Fruit fly (Drosophila melanogaster): ENCODE results near the gene Tg.

Tg gene

DNA sequence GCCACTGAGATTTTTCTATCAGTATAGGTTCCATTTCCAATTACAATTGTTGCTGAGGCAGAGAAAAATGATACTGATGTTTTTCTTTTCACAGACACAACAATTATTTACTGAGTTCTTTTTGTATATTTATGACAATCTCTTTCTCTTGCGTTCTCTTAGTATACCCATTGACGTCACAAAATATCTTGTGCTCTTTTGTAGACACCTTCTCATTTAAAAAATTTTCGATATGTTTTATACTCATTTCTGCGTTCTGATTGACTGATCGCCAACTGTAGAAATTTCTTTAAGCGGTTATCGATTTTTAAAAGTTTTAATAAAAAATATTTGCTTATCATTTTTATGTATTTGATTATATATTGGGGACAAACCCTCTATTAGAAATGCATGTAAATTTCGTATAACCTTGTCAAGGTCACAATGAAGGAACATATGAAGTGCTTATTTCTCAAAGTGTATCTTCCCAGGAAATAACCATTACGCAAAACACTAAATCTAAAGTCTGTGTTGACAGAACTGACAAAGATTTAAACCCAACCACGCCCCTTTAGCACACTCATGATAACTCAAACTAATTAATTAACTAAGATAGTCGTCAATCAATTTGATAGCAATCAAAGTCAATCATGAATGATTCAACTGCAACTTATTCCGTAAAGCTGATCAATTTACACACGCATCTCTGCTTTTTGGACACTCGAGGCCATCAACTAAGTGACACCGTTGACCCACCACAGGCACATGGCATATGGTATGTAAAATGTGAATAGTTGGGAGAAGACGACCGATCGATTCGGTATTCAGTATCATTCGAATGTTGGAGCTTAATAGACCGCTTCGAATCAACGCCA, at the start of gene Tg, which contains the start of gene Glyat:
Gene Tg (plus strand): TSS at position 804 of the 854 bp plus-strand sequence.
Gene Glyat (minus strand): TSS at position 51 of the 854 bp plus-strand sequence.
- TF ChIP-seq h (optimal IDR thresholded peaks at IDR 0.05) = no peak
- TF ChIP-seq ttk (optimal IDR thresholded peaks at IDR 0.05) = no peak
- no peak for TF ChIP-seq psq (optimal IDR thresholded peaks at IDR 0.05)
- no peak for TF ChIP-seq Myc (optimal IDR thresholded peaks at IDR 0.05)
- no peak for TF ChIP-seq Sin3A (optimal IDR thresholded peaks at IDR 0.05)
- no peak for TF ChIP-seq insv (optimal IDR thresholded peaks at IDR 0.05)

DNA sequence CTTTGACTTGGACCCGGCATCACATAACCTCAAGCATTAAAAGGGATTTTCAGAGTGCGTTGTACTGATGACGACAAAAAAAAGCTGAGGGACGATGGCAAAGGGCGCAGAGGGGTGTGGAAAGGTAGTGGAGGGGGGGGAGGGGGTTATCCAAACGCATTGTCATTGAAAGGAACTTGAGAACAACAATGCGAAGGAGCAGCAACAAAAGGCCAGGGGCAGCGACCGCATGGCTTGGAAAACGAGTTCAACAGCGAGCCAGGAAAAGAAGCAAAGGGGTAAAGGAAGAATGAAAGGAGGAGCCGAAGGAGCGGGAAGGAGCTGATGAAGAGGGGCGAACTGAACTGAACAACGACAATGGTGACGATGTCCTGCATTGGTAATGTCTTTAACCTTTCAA, 49.0 kb upstream of the Tg start:
- TF ChIP-seq insv (optimal IDR thresholded peaks at IDR 0.05) = no peak
- no peak for TF ChIP-seq Sin3A (optimal IDR thresholded peaks at IDR 0.05)
- no peak for TF ChIP-seq Myc (optimal IDR thresholded peaks at IDR 0.05)
- TF ChIP-seq psq (optimal IDR thresholded peaks at IDR 0.05) = no peak
- no peak for TF ChIP-seq ttk (optimal IDR thresholded peaks at IDR 0.05)
- no peak for TF ChIP-seq h (optimal IDR thresholded peaks at IDR 0.05)

DNA sequence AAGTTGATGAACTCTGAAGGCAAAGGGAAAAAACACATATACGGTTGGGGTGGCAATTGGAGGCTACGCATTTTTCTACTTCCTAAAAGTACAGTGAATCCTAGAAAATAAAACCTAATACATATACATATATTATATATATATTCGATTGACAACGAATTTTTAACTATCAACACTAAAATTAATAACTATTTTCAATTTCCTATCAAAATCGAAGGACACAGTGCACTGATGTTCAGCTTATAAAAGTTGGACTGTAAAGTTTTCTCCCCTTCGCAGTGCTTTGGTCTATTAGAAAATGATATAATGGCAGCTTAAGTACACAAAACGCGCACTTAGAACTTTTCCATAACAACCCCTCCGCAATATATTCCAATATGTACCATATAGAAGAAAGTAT, 48.3 kb upstream of the Tg start:
- no peak for TF ChIP-seq Sin3A (optimal IDR thresholded peaks at IDR 0.05)
- no peak for TF ChIP-seq insv (optimal IDR thresholded peaks at IDR 0.05)
- TF ChIP-seq h (optimal IDR thresholded peaks at IDR 0.05) = no peak
- TF ChIP-seq Myc (optimal IDR thresholded peaks at IDR 0.05) = no peak
- no peak for TF ChIP-seq psq (optimal IDR thresholded peaks at IDR 0.05)
- no peak for TF ChIP-seq ttk (optimal IDR thresholded peaks at IDR 0.05)

DNA sequence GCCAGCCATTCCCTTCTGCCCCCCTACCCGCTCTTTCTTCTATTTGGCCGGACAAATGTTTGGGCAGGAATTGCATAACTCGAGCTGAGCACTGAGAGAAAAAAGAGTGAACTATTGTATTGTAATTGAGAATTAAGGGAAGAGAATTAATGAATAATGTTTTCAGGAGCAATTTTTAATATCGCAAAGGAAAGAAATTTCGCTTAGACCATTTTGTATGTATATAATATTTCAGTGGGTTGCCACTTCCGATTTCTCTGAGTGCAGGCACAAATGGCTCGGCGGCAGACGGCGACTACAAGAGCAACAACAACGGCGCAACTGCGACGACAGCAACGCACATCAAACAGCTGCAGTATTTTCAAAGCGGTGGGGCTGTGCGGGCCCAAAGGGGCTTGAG, 46.6 kb upstream of the Tg start:
- TF ChIP-seq Myc (optimal IDR thresholded peaks at IDR 0.05) (no peak), h (optimal IDR thresholded peaks at IDR 0.05) (no peak), ttk (optimal IDR thresholded peaks at IDR 0.05) (no peak), insv (optimal IDR thresholded peaks at IDR 0.05) (no peak), Sin3A (optimal IDR thresholded peaks at IDR 0.05) (no peak), psq (optimal IDR thresholded peaks at IDR 0.05) (no peak)

DNA sequence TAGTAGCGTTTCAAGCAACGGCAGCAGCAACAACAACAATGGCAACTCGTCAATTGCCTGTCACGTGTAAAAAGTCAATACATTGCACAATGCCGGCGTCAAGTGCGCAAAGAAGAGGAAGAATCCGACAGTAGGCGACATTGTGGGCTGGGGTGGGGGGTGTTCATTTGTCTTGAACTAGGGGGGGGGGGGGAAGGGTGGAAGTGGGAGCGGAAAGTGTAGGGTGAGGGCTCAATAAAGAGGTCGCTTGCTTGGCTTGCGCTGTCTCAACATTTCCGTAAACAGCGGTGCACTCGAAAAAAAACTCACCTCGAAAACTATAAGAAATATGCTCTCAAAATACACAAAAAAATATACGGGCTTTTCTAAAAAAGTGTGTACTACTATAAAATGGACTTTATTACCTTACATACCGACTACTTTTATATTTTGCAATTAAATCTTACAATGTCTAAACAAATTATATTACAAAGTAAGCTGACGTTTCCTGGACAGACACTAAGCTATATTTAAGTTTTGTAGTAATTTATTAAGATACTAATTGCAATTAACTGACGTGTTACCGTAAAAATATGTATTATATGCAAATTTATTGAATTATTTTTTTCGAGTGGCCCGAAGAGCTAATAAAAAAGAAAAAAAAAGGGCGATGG, 45.3 kb upstream of the Tg start:
- no peak for TF ChIP-seq Myc (optimal IDR thresholded peaks at IDR 0.05)
- no peak for TF ChIP-seq ttk (optimal IDR thresholded peaks at IDR 0.05)
- TF ChIP-seq psq (optimal IDR thresholded peaks at IDR 0.05) = no peak
- no peak for TF ChIP-seq Sin3A (optimal IDR thresholded peaks at IDR 0.05)
- no peak for TF ChIP-seq h (optimal IDR thresholded peaks at IDR 0.05)
- no peak for TF ChIP-seq insv (optimal IDR thresholded peaks at IDR 0.05)

DNA sequence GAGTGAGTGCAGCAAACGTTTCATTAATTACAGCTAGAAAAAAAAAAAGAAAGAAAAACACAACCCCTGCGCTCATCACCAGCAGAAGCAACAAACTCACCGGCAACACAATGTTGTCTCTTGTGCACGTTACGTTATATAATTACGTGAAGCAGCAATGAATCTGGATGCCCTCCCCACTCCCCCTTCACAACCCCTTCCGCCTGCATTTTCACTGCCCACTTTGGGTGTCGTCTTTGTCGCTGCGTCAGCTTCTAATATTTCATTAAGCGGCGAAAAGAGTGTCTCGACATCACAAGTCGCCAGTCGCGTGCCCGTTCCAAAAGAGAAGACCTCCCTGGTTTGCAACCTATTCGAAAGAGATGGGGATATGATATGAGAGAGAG, 44.8 kb upstream of the Tg start:
- TF ChIP-seq insv (optimal IDR thresholded peaks at IDR 0.05) (no peak), h (optimal IDR thresholded peaks at IDR 0.05) (no peak), Myc (optimal IDR thresholded peaks at IDR 0.05) (no peak), Sin3A (optimal IDR thresholded peaks at IDR 0.05) (no peak), ttk (optimal IDR thresholded peaks at IDR 0.05) (no peak)

DNA sequence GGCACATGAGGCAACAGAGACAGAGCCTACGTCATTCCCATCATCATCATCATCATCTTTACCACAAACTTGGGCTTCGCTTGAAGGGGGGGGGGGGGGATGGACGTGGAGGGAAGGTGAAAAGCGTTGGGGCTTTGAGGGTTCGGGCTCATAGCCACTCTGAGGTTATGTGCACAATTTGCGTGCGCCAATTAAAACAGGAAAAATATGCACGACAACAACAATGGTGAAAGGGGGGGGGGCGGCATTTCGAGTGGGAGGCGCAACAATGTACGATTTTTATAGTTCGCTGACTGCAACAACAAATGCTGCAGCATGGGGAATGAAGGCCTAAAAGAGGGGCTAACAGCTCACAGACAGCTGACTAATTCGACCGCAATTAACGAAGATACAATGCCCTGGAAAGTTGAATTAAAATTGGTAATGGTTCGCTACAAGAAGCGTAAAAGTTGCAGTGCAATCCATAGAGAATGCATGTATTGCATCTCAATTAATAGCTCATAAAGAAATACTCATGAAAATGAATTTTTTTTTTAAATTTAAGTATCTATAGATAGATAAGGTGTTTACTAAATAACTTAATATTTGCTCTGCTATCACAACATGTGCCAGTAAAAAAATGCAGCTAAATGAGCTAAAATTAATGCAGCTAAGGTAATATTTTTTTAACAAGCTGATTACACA, 44.2 kb upstream of the Tg start:
- TF ChIP-seq psq (optimal IDR thresholded peaks at IDR 0.05) = no peak
- TF ChIP-seq Myc (optimal IDR thresholded peaks at IDR 0.05) = no peak
- TF ChIP-seq Sin3A (optimal IDR thresholded peaks at IDR 0.05) = no peak
- no peak for TF ChIP-seq insv (optimal IDR thresholded peaks at IDR 0.05)
- no peak for TF ChIP-seq h (optimal IDR thresholded peaks at IDR 0.05)
- TF ChIP-seq ttk (optimal IDR thresholded peaks at IDR 0.05) = no peak

DNA sequence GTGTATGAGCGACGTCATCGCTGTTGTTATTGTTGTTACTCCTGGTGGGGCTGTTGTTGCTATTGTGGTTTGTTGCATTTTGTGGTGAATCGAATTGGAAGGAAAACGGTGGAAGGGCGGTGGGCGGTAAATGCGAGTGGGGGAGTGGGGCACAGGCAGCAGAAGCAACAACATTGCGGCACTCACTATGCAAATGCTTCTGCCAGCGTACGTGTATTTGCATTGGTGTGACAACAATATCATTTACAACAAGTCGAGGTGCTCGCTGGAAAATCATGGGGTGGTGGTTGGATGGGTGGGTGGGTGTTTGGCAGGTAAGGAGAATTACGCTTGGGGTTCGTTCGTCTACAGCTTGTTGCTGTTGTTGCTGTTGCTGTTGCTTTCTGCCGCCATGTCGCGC, 43.6 kb upstream of the Tg start:
- no peak for TF ChIP-seq psq (optimal IDR thresholded peaks at IDR 0.05)
- no peak for TF ChIP-seq ttk (optimal IDR thresholded peaks at IDR 0.05)
- no peak for TF ChIP-seq Myc (optimal IDR thresholded peaks at IDR 0.05)
- no peak for TF ChIP-seq h (optimal IDR thresholded peaks at IDR 0.05)
- TF ChIP-seq insv (optimal IDR thresholded peaks at IDR 0.05) = no peak
- no peak for TF ChIP-seq Sin3A (optimal IDR thresholded peaks at IDR 0.05)

DNA sequence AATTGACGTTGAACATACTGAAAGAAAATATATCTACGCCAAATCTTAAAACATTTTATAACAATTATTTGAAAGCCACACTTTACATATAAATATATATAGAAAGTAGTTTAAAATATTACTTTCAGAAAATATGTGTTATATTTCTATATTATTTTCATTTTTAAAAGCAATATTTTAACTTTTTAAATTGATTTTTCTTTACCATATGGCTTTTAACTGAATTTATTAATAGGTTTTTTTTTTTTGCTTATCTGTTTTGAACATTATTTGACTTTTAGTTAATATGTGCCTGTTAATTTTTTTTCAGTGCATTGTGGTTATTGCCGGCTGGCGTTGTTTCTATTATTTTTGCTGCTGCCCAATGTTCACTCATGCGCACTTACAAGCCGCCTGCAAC, 43.2 kb upstream of the Tg start:
- TF ChIP-seq h (optimal IDR thresholded peaks at IDR 0.05) (no peak), Sin3A (optimal IDR thresholded peaks at IDR 0.05) (no peak), insv (optimal IDR thresholded peaks at IDR 0.05) (no peak), psq (optimal IDR thresholded peaks at IDR 0.05) (no peak), Myc (optimal IDR thresholded peaks at IDR 0.05) (no peak), ttk (optimal IDR thresholded peaks at IDR 0.05) (no peak)

DNA sequence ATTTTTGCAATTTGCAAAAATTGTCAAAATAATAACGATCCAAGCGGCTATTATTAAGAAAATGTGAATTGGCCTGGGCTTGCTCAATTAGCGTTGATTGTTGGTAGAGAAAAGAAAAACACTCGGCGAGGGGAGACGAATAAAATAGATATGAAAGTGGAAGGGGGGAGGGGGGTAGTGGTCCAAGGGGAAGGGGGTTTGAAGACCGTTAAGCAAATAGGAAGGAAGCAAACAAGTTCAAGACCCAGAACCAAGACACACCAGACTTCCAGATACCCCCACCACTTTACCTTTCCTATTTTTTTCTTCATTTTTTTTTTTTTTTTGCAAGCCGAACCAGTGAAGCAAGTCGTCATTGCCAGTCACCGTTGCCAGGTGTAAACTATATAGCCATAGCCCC, 41.9 kb upstream of the Tg start:
- TF ChIP-seq ttk (optimal IDR thresholded peaks at IDR 0.05) (no peak), h (optimal IDR thresholded peaks at IDR 0.05) (no peak), Sin3A (optimal IDR thresholded peaks at IDR 0.05) (no peak), insv (optimal IDR thresholded peaks at IDR 0.05) (no peak), psq (optimal IDR thresholded peaks at IDR 0.05) (no peak), Myc (optimal IDR thresholded peaks at IDR 0.05) (no peak)

DNA sequence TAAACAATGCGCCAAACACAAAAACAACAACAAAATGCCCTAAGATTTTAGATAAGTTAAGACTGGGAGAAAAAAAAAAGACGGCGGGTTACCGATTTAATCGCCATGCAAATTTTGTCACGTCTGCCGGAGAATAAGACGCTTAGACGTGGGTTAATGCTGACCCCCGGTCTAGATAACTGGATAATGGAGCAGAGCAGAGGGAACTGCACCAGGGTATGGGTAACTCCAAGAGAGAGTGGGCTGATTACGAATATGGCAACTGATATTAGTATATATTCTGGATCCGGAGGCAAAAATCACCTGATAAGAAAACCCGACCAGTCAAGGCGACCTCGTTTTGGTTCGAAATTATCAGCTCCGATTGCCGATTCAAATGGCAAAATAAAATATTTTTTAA, 41.2 kb upstream of the Tg start:
- TF ChIP-seq h (optimal IDR thresholded peaks at IDR 0.05) (no peak), psq (optimal IDR thresholded peaks at IDR 0.05) (no peak)

DNA sequence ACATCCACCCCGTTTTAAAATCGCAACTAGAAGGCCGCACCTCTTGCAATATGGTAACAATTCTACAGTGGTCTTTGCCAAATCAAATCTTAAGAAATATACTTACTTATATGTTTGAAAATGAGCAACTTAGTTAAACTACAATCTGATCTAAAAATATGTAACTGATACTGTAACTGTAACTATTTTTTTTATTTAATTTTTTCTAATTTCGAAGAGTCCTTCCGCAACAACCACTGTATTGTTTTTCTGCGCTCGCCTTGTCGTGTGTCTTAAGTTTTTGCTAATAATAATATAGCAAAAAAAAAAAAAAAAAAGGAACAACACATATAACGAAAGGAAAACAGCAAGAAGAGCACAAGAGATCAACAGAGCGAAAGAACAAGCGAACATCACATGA, 39.8 kb upstream of the Tg start:
- TF ChIP-seq psq (optimal IDR thresholded peaks at IDR 0.05) (no peak), h (optimal IDR thresholded peaks at IDR 0.05) (no peak), insv (optimal IDR thresholded peaks at IDR 0.05) (no peak), Myc (optimal IDR thresholded peaks at IDR 0.05) (no peak), Sin3A (optimal IDR thresholded peaks at IDR 0.05) (no peak), ttk (optimal IDR thresholded peaks at IDR 0.05) (no peak)

Data from Kc167 (cell line).